Fruit fly (Drosophila melanogaster) whole organism, prepupa: ENCODE results near the gene CG5828.
A peak's percentile ranks its signal among the peaks of the same experiment; 100 is the strongest.

Experiments
- Blimp-1 ChIP-seq: fragments of 200-800 bp; sonication (Bioruptor generic); optimal IDR thresholded peaks from 3 replicates; lab custom pipeline; 2017; ENCODE audit warnings: missing biosample characterization, missing genetic modification characterization, mild to moderate bottlenecking, moderate library complexity, missing genetic modification reagents
- CG10631 ChIP-seq: fragments of 200-800 bp; sonication (Bioruptor generic); optimal IDR thresholded peaks from 2 replicates; lab custom pipeline; 2016; ENCODE audit warnings: missing biosample characterization, missing genetic modification characterization
- CG11762 ChIP-seq: fragments of 200-800 bp; sonication (Bioruptor generic); optimal IDR thresholded peaks from 3 replicates; lab custom pipeline; 2016; ENCODE audit warnings: missing biosample characterization, missing genetic modification characterization; ENCODE audit not compliant: insufficient read depth
- CG11902 ChIP-seq: fragments of 200-800 bp; sonication (Bioruptor generic); optimal IDR thresholded peaks from 3 replicates; lab custom pipeline; 2016; ENCODE audit warnings: missing biosample characterization, missing genetic modification characterization
- CG15336 ChIP-seq: fragments of 200-800 bp; sonication (Bioruptor generic); IDR thresholded peaks from 2 replicates; pipeline ENCODE4 v1.3.6; 2022; ENCODE audit warnings: missing biosample characterization, missing genetic modification characterization
- CG1621 ChIP-seq: fragments of 200-800 bp; sonication (Bioruptor generic); optimal IDR thresholded peaks from 3 replicates; lab custom pipeline; 2018; ENCODE audit warnings: missing biosample characterization, mild to moderate bottlenecking, missing genetic modification characterization
- CG16779 ChIP-seq: fragments of 200-800 bp; sonication (Bioruptor generic); optimal IDR thresholded peaks from 3 replicates; lab custom pipeline; 2017; ENCODE audit warnings: missing biosample characterization, mild to moderate bottlenecking, missing genetic modification characterization
- CG3032 ChIP-seq: fragments of 200-800 bp; optimal IDR thresholded peaks from 2 replicates; lab custom pipeline; 2019; ENCODE audit warnings: missing biosample characterization, mild to moderate bottlenecking, missing genetic modification characterization, moderate library complexity
- CG32006 ChIP-seq: fragments of 200-800 bp; sonication (Bioruptor generic); optimal IDR thresholded peaks from 3 replicates; lab custom pipeline; 2017; ENCODE audit warnings: missing biosample characterization, mild to moderate bottlenecking, missing genetic modification characterization
- CG34406 ChIP-seq: fragments of 200-800 bp; sonication (Bioruptor generic); optimal IDR thresholded peaks from 3 replicates; lab custom pipeline; 2016; ENCODE audit warnings: missing biosample characterization, missing genetic modification characterization
- CG3919 ChIP-seq: fragments of 200-800 bp; sonication (Bioruptor generic); optimal IDR thresholded peaks from 3 replicates; lab custom pipeline; 2016; ENCODE audit warnings: missing biosample characterization, missing genetic modification characterization
- CG4318 ChIP-seq: fragments of 200-800 bp; sonication (Bioruptor generic); optimal IDR thresholded peaks from 3 replicates; lab custom pipeline; 2017; ENCODE audit warnings: missing biosample characterization, mild to moderate bottlenecking, missing genetic modification characterization
- CG6276 ChIP-seq: fragments of 200-800 bp; sonication (Bioruptor generic); optimal IDR thresholded peaks from 2 replicates; lab custom pipeline; 2017; ENCODE audit warnings: missing biosample characterization, mild to moderate bottlenecking, missing genetic modification characterization
- CG6808 ChIP-seq: fragments of 200-800 bp; sonication (Bioruptor generic); optimal IDR thresholded peaks from 3 replicates; lab custom pipeline; 2017; ENCODE audit warnings: missing biosample characterization, missing genetic modification characterization, mild to moderate bottlenecking, moderate library complexity, missing genetic modification reagents
- CG6854 ChIP-seq: fragments of 200-800 bp; sonication (Bioruptor generic); optimal IDR thresholded peaks from 2 replicates; lab custom pipeline; 2017; ENCODE audit warnings: missing biosample characterization, mild to moderate bottlenecking, missing genetic modification characterization
- CG7368 ChIP-seq: fragments of 200-800 bp; sonication (Bioruptor generic); optimal IDR thresholded peaks from 3 replicates; lab custom pipeline; 2016; ENCODE audit warnings: missing biosample characterization, missing genetic modification characterization
- CG8119 ChIP-seq: fragments of 200-800 bp; sonication (Bioruptor generic); IDR thresholded peaks from 3 replicates; pipeline ENCODE4 v1.3.6; 2022; ENCODE audit warnings: missing biosample characterization, missing genetic modification characterization
- CG8319 ChIP-seq: fragments of 200-800 bp; sonication (Bioruptor generic); optimal IDR thresholded peaks from 3 replicates; lab custom pipeline; 2016; ENCODE audit warnings: missing biosample characterization, missing genetic modification characterization
- CG8632 ChIP-seq: fragments of 200-800 bp; sonication (Bioruptor generic); optimal IDR thresholded peaks from 3 replicates; lab custom pipeline; 2016; ENCODE audit warnings: missing biosample characterization, missing genetic modification characterization
- Eip75B ChIP-seq: fragments of 200-800 bp; sonication (Bioruptor generic); optimal IDR thresholded peaks from 3 replicates; lab custom pipeline; 2016; ENCODE audit warnings: missing biosample characterization, missing genetic modification characterization
- Eip78C ChIP-seq: fragments of 200-800 bp; sonication (Bioruptor generic); peaks from one replicate; lab custom pipeline; 2016; ENCODE audit warnings: missing biosample characterization, missing genetic modification characterization
- Eip93F ChIP-seq: fragments of 200-800 bp; sonication (Bioruptor generic); optimal IDR thresholded peaks from 2 replicates; lab custom pipeline; 2016; ENCODE audit warnings: missing biosample characterization, mild to moderate bottlenecking, missing genetic modification characterization
- Gug ChIP-seq: fragments of 200-800 bp; sonication (Bioruptor generic); IDR thresholded peaks from 2 replicates; pipeline ENCODE4 v1.3.6; 2022; ENCODE audit warnings: missing biosample characterization, missing genetic modification characterization
- Hr39 ChIP-seq: fragments of 200-800 bp; sonication (Bioruptor generic); optimal IDR thresholded peaks from 2 replicates; lab custom pipeline; 2016; ENCODE audit warnings: missing biosample characterization, missing genetic modification characterization
- Lpt ChIP-seq: fragments of 200-800 bp; sonication (Bioruptor generic); optimal IDR thresholded peaks from 3 replicates; lab custom pipeline; 2016; ENCODE audit warnings: missing biosample characterization, missing genetic modification characterization
- Smox ChIP-seq: fragments of 200-800 bp; sonication (Bioruptor generic); optimal IDR thresholded peaks from 3 replicates; lab custom pipeline; 2016; ENCODE audit warnings: missing biosample characterization, missing genetic modification characterization
- Sox14 ChIP-seq: fragments of 200-800 bp; sonication (Bioruptor generic); optimal IDR thresholded peaks from 3 replicates; lab custom pipeline; 2016; ENCODE audit warnings: missing biosample characterization, missing genetic modification characterization
- Sox15 ChIP-seq: fragments of 200-800 bp; sonication (Bioruptor generic); optimal IDR thresholded peaks from 3 replicates; lab custom pipeline; 2016; ENCODE audit warnings: missing biosample characterization, missing genetic modification characterization
- achi ChIP-seq: fragments of 200-800 bp; sonication (Bioruptor generic); optimal IDR thresholded peaks from 3 replicates; lab custom pipeline; 2016; ENCODE audit warnings: missing biosample characterization, missing genetic modification characterization
- acj6 ChIP-seq: fragments of 200-800 bp; sonication (Bioruptor generic); optimal IDR thresholded peaks from 3 replicates; lab custom pipeline; 2016; ENCODE audit warnings: missing biosample characterization, missing genetic modification characterization
- cyc ChIP-seq: fragments of 200-800 bp; sonication (Bioruptor generic); optimal IDR thresholded peaks from 3 replicates; lab custom pipeline; 2016; ENCODE audit warnings: missing biosample characterization, missing genetic modification characterization
- dac ChIP-seq: fragments of 200-800 bp; sonication (Bioruptor generic); optimal IDR thresholded peaks from 2 replicates; lab custom pipeline; 2017; ENCODE audit warnings: missing biosample characterization, mild to moderate bottlenecking, missing genetic modification characterization
- dsx ChIP-seq: fragments of 200-800 bp; optimal IDR thresholded peaks from 3 replicates; lab custom pipeline; 2019; ENCODE audit warnings: missing biosample characterization, mild to moderate bottlenecking, missing genetic modification characterization, moderate library complexity; ENCODE audit not compliant: poor library complexity, severe bottlenecking
- eg ChIP-seq: fragments of 200-800 bp; sonication (Bioruptor generic); IDR thresholded peaks from 3 replicates; pipeline ENCODE4 v1.3.6; 2022; ENCODE audit warnings: missing biosample characterization, missing genetic modification characterization
- fd59A ChIP-seq: fragments of 200-800 bp; sonication (Bioruptor generic); optimal IDR thresholded peaks from 2 replicates; lab custom pipeline; 2017; ENCODE audit warnings: missing biosample characterization, mild to moderate bottlenecking, missing genetic modification characterization, missing genetic modification reagents
- fd85E ChIP-seq: fragments of 200-800 bp; sonication (Bioruptor generic); optimal IDR thresholded peaks from 3 replicates; lab custom pipeline; 2016; ENCODE audit warnings: missing biosample characterization, missing genetic modification characterization
- fkh ChIP-seq: fragments of 200-800 bp; sonication (Bioruptor generic); optimal IDR thresholded peaks from 3 replicates; lab custom pipeline; 2017; ENCODE audit warnings: missing biosample characterization, mild to moderate bottlenecking, missing genetic modification characterization, moderate library complexity
- lz ChIP-seq: fragments of 200-800 bp; sonication (Bioruptor generic); optimal IDR thresholded peaks from 3 replicates; lab custom pipeline; 2016; ENCODE audit warnings: missing biosample characterization, missing genetic modification characterization
- pdm3 ChIP-seq: fragments of 200-800 bp; sonication (Bioruptor generic); optimal IDR thresholded peaks from 3 replicates; lab custom pipeline; 2016; ENCODE audit warnings: missing biosample characterization, missing genetic modification characterization
- salr ChIP-seq, 2 experiments: fragments of 200-800 bp; sonication (Bioruptor generic); optimal IDR thresholded peaks; 3 replicates each; lab custom pipeline; 2016 to 2018; ENCODE audit warnings: missing biosample characterization in 2 of 2, missing genetic modification characterization in 2 of 2, mild to moderate bottlenecking in 1 of 2
- spab ChIP-seq: fragments of 200-800 bp; sonication (Bioruptor generic); optimal IDR thresholded peaks from 2 replicates; lab custom pipeline; 2017; ENCODE audit warnings: missing biosample characterization, mild to moderate bottlenecking, missing genetic modification characterization, missing genetic modification reagents
- ss ChIP-seq, 2 experiments: fragments of 200-800 bp; sonication (Bioruptor generic); optimal IDR thresholded peaks; 2 replicates in 1 of 2; 3 replicates in 1 of 2; lab custom pipeline; 2017 to 2018; ENCODE audit warnings: mild to moderate bottlenecking in 2 of 2, missing biosample characterization in 2 of 2, missing genetic modification characterization in 2 of 2, moderate library complexity in 1 of 2
- vri ChIP-seq: fragments of 200-800 bp; sonication (Bioruptor generic); optimal IDR thresholded peaks from 3 replicates; lab custom pipeline; 2016; ENCODE audit warnings: missing biosample characterization, mild to moderate bottlenecking, missing genetic modification characterization

CG5828 gene

dm6 chr2L:5062799-5063404 is 30.9 kb upstream of the CG5828 start:
- TF ChIP-seq CG34406: no peak
- no peak for TF ChIP-seq CG6808 (GFP tag; lab: Kevin White, UChicago)
- TF ChIP-seq CG1621: no peak
- TF ChIP-seq Gug (GFP tag; lab: Robert Waterston, UW): no peak
- TF ChIP-seq lz: no peak
- no peak for TF ChIP-seq CG6276 (GFP tag; lab: Kevin White, UChicago)
- no peak for TF ChIP-seq Eip75B (GFP tag; lab: Kevin White, UChicago)
- TF ChIP-seq CG7368 (GFP tag; lab: Kevin White, UChicago): no peak
- no peak for TF ChIP-seq salr (GFP tag; optimal IDR thresholded peaks at IDR 0.05; lab: Kevin White, UChicago)
- no peak for TF ChIP-seq acj6 (GFP tag; lab: Kevin White, UChicago)
- no peak for TF ChIP-seq CG11902
- TF ChIP-seq Smox (GFP tag; lab: Kevin White, UChicago): no peak
- TF ChIP-seq achi (GFP tag; lab: Kevin White, UChicago): no peak
- no peak for TF ChIP-seq CG16779 (tag; lab: Kevin White, UChicago)
- no peak for TF ChIP-seq fd85E (GFP tag; lab: Kevin White, UChicago)
- no peak for TF ChIP-seq CG4318 (GFP tag; lab: Kevin White, UChicago)
- TF ChIP-seq Sox14 (GFP tag; lab: Kevin White, UChicago): no peak
- no peak for TF ChIP-seq cyc
- no peak for TF ChIP-seq dac (GFP tag; lab: Kevin White, UChicago)
- TF ChIP-seq Lpt (GFP tag; lab: Kevin White, UChicago): no peak

dm6 chr2L:5063936-5064335 is 29.8 kb upstream of the CG5828 start:
- TF ChIP-seq vri (GFP tag; lab: Kevin White, UChicago) (no peak), Eip78C (GFP tag; lab: Kevin White, UChicago) (no peak), Eip75B (GFP tag; lab: Kevin White, UChicago) (no peak), Eip93F (no peak), CG15336 (no peak), CG11902 (no peak), CG34406 (no peak), CG6276 (GFP tag; lab: Kevin White, UChicago) (peak; percentile 80), CG6854 (GFP tag; lab: Kevin White, UChicago) (peak; percentile 20)

dm6 chr2L:5070797-5071579 is 22.8 kb upstream of the CG5828 start, which contains the start of gene RpL37A:
Gene RpL37A (plus strand): TSS chr2L:5070957.
- TF ChIP-seq dsx: no peak
- TF ChIP-seq fd59A (GFP tag; lab: Kevin White, UChicago): peak; percentile 33
- no peak for TF ChIP-seq Gug (GFP tag; lab: Robert Waterston, UW)
- peak; percentile 94 for TF ChIP-seq CG6854 (GFP tag; lab: Kevin White, UChicago)
- peak; percentile 62 for TF ChIP-seq CG3032 (tag; lab: Kevin White, UChicago)
- TF ChIP-seq ss (GFP tag; optimal IDR thresholded peaks at IDR 0.05; lab: Kevin White, UChicago): peak; percentile 59 to 81
- no peak for TF ChIP-seq Sox15 (GFP tag; lab: Kevin White, UChicago)
- TF ChIP-seq CG8632: peak; percentile 27
- TF ChIP-seq eg: no peak; the same call in 2 of the 3 replicates
- no peak for TF ChIP-seq CG10631 (GFP tag; lab: Kevin White, UChicago)
- TF ChIP-seq acj6 (GFP tag; lab: Kevin White, UChicago): peak; percentile 53
- peak; percentile 16; the same call in 1 of the 3 replicates for TF ChIP-seq CG8119 (GFP tag; lab: Robert Waterston, UW)
- no peak for TF ChIP-seq Eip93F
- TF ChIP-seq Eip78C (GFP tag; lab: Kevin White, UChicago): peak; percentile 92
- peak; percentile 71 for TF ChIP-seq fkh (GFP tag; lab: Kevin White, UChicago)
- TF ChIP-seq Lpt (GFP tag; lab: Kevin White, UChicago): no peak
- TF ChIP-seq CG11762 (GFP tag; lab: Kevin White, UChicago): no peak
- TF ChIP-seq CG1621: no peak
- no peak for TF ChIP-seq spab (GFP tag; lab: Kevin White, UChicago)
- peak; percentile 84 for TF ChIP-seq CG3919
- peak; percentile 68 for TF ChIP-seq CG34406
- TF ChIP-seq pdm3: no peak
- TF ChIP-seq Blimp-1 (GFP tag; lab: Kevin White, UChicago): peak; percentile 54
- TF ChIP-seq CG7368 (GFP tag; lab: Kevin White, UChicago): peak; percentile 46
- TF ChIP-seq CG16779 (tag; lab: Kevin White, UChicago): peak; percentile 69
- TF ChIP-seq CG8319 (GFP tag; lab: Kevin White, UChicago): peak; percentile 42
- peak in 1 of 2 experiments; percentile 47 for TF ChIP-seq salr (GFP tag; optimal IDR thresholded peaks at IDR 0.05; lab: Kevin White, UChicago)
- TF ChIP-seq lz: peak; percentile 52
- TF ChIP-seq CG32006 (GFP tag; lab: Kevin White, UChicago): no peak
- TF ChIP-seq Smox (GFP tag; lab: Kevin White, UChicago): no peak
- TF ChIP-seq Hr39 (GFP tag; lab: Kevin White, UChicago): peak; percentile 60
